Worm (Caenorhabditis elegans): ENCODE data around the gene C17G10.6.
A peak's percentile ranks its signal among the peaks of the same experiment; 100 is the strongest.

The C17G10.6 gene

ce11 chrII:5578035-5578434, 25.1 kb downstream of the C17G10.6 start, which contains the start of gene T25E4.1:
Gene T25E4.1 (plus strand): TSS chrII:5578335.
- TF ChIP-seq B0310.2 (tag; optimal IDR thresholded peaks at IDR 0.05) = no peak
- TF ChIP-seq tbx-11 (GFP tag; IDR thresholded peaks at IDR 0.05) = no peak
- no peak for TF ChIP-seq ceh-13 (GFP tag; optimal IDR thresholded peaks at IDR 0.05)
- TF ChIP-seq F13C5.2 (tag; optimal IDR thresholded peaks at IDR 0.05) = no peak
- no peak for TF ChIP-seq hnd-1 (tag; optimal IDR thresholded peaks at IDR 0.05)
- TF ChIP-seq aly-1 (tag; optimal IDR thresholded peaks at IDR 0.05) = no peak
- TF ChIP-seq ceh-36 (tag; optimal IDR thresholded peaks at IDR 0.05) = no peak
- TF ChIP-seq pes-1 (GFP tag; IDR thresholded peaks at IDR 0.05) = no peak
- no peak for TF ChIP-seq hmg-4 (GFP tag; optimal IDR thresholded peaks at IDR 0.05)
- TF ChIP-seq tra-4 (tag; optimal IDR thresholded peaks at IDR 0.05) = no peak
- no peak for TF ChIP-seq hmbx-1 (tag; optimal IDR thresholded peaks at IDR 0.05)
- TF ChIP-seq scrt-1 (GFP tag; IDR thresholded peaks at IDR 0.05) = no peak
- TF ChIP-seq ama-1 (optimal IDR thresholded peaks at IDR 0.05) = no peak
- no peak for TF ChIP-seq flt-1 (GFP tag; IDR thresholded peaks at IDR 0.05)
- TF ChIP-seq sea-1 (GFP tag; conservative IDR thresholded peaks at IDR 0.05) = no peak
- TF ChIP-seq tbx-37 (GFP tag; conservative IDR thresholded peaks at IDR 0.05) = no peak
- TF ChIP-seq ets-7 (tag; optimal IDR thresholded peaks at IDR 0.05) = no peak

ce11 chrII:5577060-5577459, 26.0 kb downstream of the C17G10.6 start:
- TF ChIP-seq sea-1 (GFP tag; conservative IDR thresholded peaks at IDR 0.05) (0 out of 2 replicates have a peak, but pooled peaks have one; percentile 64), ets-7 (tag; optimal IDR thresholded peaks at IDR 0.05) (no peak), ama-1 (optimal IDR thresholded peaks at IDR 0.05) (no peak), hmg-4 (GFP tag; optimal IDR thresholded peaks at IDR 0.05) (peak; percentile 76), tbx-37 (GFP tag; conservative IDR thresholded peaks at IDR 0.05) (peak; percentile 37; the same call in 1 of the 2 replicates), ceh-13 (GFP tag; optimal IDR thresholded peaks at IDR 0.05) (peak; percentile 36), ceh-36 (tag; optimal IDR thresholded peaks at IDR 0.05) (peak; percentile 33), scrt-1 (GFP tag; IDR thresholded peaks at IDR 0.05) (peak; percentile 66), hnd-1 (tag; optimal IDR thresholded peaks at IDR 0.05) (peak; percentile 20), tra-4 (tag; optimal IDR thresholded peaks at IDR 0.05) (no peak), tbx-11 (GFP tag; IDR thresholded peaks at IDR 0.05) (peak; percentile 59; the same call in 1 of the 2 replicates), B0310.2 (tag; optimal IDR thresholded peaks at IDR 0.05) (peak; percentile 27), pes-1 (GFP tag; IDR thresholded peaks at IDR 0.05) (no peak), flt-1 (GFP tag; IDR thresholded peaks at IDR 0.05) (peak; percentile 73), aly-1 (tag; optimal IDR thresholded peaks at IDR 0.05) (no peak), hmbx-1 (tag; optimal IDR thresholded peaks at IDR 0.05) (peak; percentile 22), F13C5.2 (tag; optimal IDR thresholded peaks at IDR 0.05) (peak; percentile 33)

ce11 chrII:5574925-5575324, 28.2 kb downstream of the C17G10.6 start:
- TF ChIP-seq scrt-1 (GFP tag; IDR thresholded peaks at IDR 0.05) (no peak), tra-4 (tag; optimal IDR thresholded peaks at IDR 0.05) (no peak), hnd-1 (tag; optimal IDR thresholded peaks at IDR 0.05) (no peak), ama-1 (optimal IDR thresholded peaks at IDR 0.05) (no peak), ceh-36 (tag; optimal IDR thresholded peaks at IDR 0.05) (no peak), flt-1 (GFP tag; IDR thresholded peaks at IDR 0.05) (no peak), tbx-37 (GFP tag; conservative IDR thresholded peaks at IDR 0.05) (no peak), hmbx-1 (tag; optimal IDR thresholded peaks at IDR 0.05) (no peak), F13C5.2 (tag; optimal IDR thresholded peaks at IDR 0.05) (no peak)

- TF ChIP-seq B0310.2 (tag; optimal IDR thresholded peaks at IDR 0.05) (no peak), hmbx-1 (tag; optimal IDR thresholded peaks at IDR 0.05) (no peak), flt-1 (GFP tag; IDR thresholded peaks at IDR 0.05) (no peak), ets-7 (tag; optimal IDR thresholded peaks at IDR 0.05) (no peak), ceh-13 (GFP tag; optimal IDR thresholded peaks at IDR 0.05) (no peak), aly-1 (tag; optimal IDR thresholded peaks at IDR 0.05) (no peak), ceh-36 (tag; optimal IDR thresholded peaks at IDR 0.05) (no peak), tbx-11 (GFP tag; IDR thresholded peaks at IDR 0.05) (no peak), hmg-4 (GFP tag; optimal IDR thresholded peaks at IDR 0.05) (no peak), tra-4 (tag; optimal IDR thresholded peaks at IDR 0.05) (no peak), hnd-1 (tag; optimal IDR thresholded peaks at IDR 0.05) (no peak), sea-1 (GFP tag; conservative IDR thresholded peaks at IDR 0.05) (no peak), tbx-37 (GFP tag; conservative IDR thresholded peaks at IDR 0.05) (no peak), F13C5.2 (tag; optimal IDR thresholded peaks at IDR 0.05) (no peak), scrt-1 (GFP tag; IDR thresholded peaks at IDR 0.05) (no peak), ama-1 (optimal IDR thresholded peaks at IDR 0.05) (no peak), pes-1 (GFP tag; IDR thresholded peaks at IDR 0.05) (no peak)
Observed at ce11 chrII:5572082-5572746, 30.9 kb downstream of the C17G10.6 start.

ce11 chrII:5570272-5570671, 32.8 kb downstream of the C17G10.6 start, which contains the start of the genes C17C3.1 and C17C3.15:
Gene C17C3.1 (plus strand): TSS chrII:5570572.
Gene C17C3.15 (plus strand): TSS chrII:5570654.
- TF ChIP-seq hnd-1 (tag; optimal IDR thresholded peaks at IDR 0.05) (no peak), B0310.2 (tag; optimal IDR thresholded peaks at IDR 0.05) (no peak), scrt-1 (GFP tag; IDR thresholded peaks at IDR 0.05) (no peak), tbx-11 (GFP tag; IDR thresholded peaks at IDR 0.05) (no peak), hmg-4 (GFP tag; optimal IDR thresholded peaks at IDR 0.05) (no peak), ama-1 (optimal IDR thresholded peaks at IDR 0.05) (no peak), hmbx-1 (tag; optimal IDR thresholded peaks at IDR 0.05) (no peak), pes-1 (GFP tag; IDR thresholded peaks at IDR 0.05) (no peak), tra-4 (tag; optimal IDR thresholded peaks at IDR 0.05) (no peak), tbx-37 (GFP tag; conservative IDR thresholded peaks at IDR 0.05) (no peak), F13C5.2 (tag; optimal IDR thresholded peaks at IDR 0.05) (no peak), sea-1 (GFP tag; conservative IDR thresholded peaks at IDR 0.05) (no peak), ets-7 (tag; optimal IDR thresholded peaks at IDR 0.05) (no peak), flt-1 (GFP tag; IDR thresholded peaks at IDR 0.05) (no peak), aly-1 (tag; optimal IDR thresholded peaks at IDR 0.05) (no peak), ceh-13 (GFP tag; optimal IDR thresholded peaks at IDR 0.05) (no peak)

- TF ChIP-seq sea-1 (GFP tag; conservative IDR thresholded peaks at IDR 0.05) (0 out of 2 replicates have a peak, but pooled peaks have one; percentile 23), tbx-37 (GFP tag; conservative IDR thresholded peaks at IDR 0.05) (no peak), tra-4 (tag; optimal IDR thresholded peaks at IDR 0.05) (no peak), ama-1 (optimal IDR thresholded peaks at IDR 0.05) (no peak), ceh-13 (GFP tag; optimal IDR thresholded peaks at IDR 0.05) (no peak), ceh-36 (tag; optimal IDR thresholded peaks at IDR 0.05) (no peak), flt-1 (GFP tag; IDR thresholded peaks at IDR 0.05) (no peak), hnd-1 (tag; optimal IDR thresholded peaks at IDR 0.05) (no peak), tbx-11 (GFP tag; IDR thresholded peaks at IDR 0.05) (no peak)
Observed at ce11 chrII:5565082-5565623, 37.9 kb downstream of the C17G10.6 start.
